Worm (Caenorhabditis elegans) whole organism, young adult: ENCODE results near the gene cest-1.2.
A peak's percentile ranks its signal among the peaks of the same experiment; 100 is the strongest.

ENCODE experiments used
- B0035.1 ChIP-seq: sonication (generic microtip); optimal IDR thresholded peaks from 2 replicates; lab custom pipeline; 2016; ENCODE audit warnings: missing genetic modification characterization, mild to moderate bottlenecking, missing compliant biosample characterization, missing genotype, missing genetic modification reagents
- B0261.1 ChIP-seq: sonication (generic microtip); optimal IDR thresholded peaks from 2 replicates; lab custom pipeline; 2016; ENCODE audit warnings: mild to moderate bottlenecking, missing genetic modification characterization, moderate library complexity, missing compliant biosample characterization
- F22D6.2 ChIP-seq: sonication (generic microtip); optimal IDR thresholded peaks from 2 replicates; lab custom pipeline; 2016; ENCODE audit warnings: mild to moderate bottlenecking, missing genetic modification characterization, missing compliant biosample characterization
- F23B12.7 ChIP-seq: sonication (generic microtip); optimal IDR thresholded peaks from 2 replicates; lab custom pipeline; 2017; ENCODE audit warnings: missing genetic modification characterization, mild to moderate bottlenecking, missing compliant biosample characterization, antibody characterized with exemption, moderate library complexity; ENCODE audit not compliant: insufficient read depth
- F37B4.10 ChIP-seq: fragments of 200-800 bp; sonication (Bioruptor generic); IDR thresholded peaks from 2 replicates; pipeline ENCODE4 v1.3.6; 2022; ENCODE audit warnings: missing genetic modification characterization, missing compliant biosample characterization
- F39B2.1 ChIP-seq: fragments of 200-800 bp; sonication (Bioruptor generic); IDR thresholded peaks from 2 replicates; pipeline ENCODE4 v1.3.6; 2022; ENCODE audit warnings: missing genetic modification reagents, missing genetic modification characterization, missing compliant biosample characterization
- F49E8.2 ChIP-seq: sonication (generic microtip); optimal IDR thresholded peaks from 3 replicates; lab custom pipeline; 2017; ENCODE audit warnings: missing genetic modification characterization, mild to moderate bottlenecking, missing compliant biosample characterization, antibody characterized with exemption, moderate library complexity; ENCODE audit not compliant: insufficient read depth
- F52B5.7 ChIP-seq: sonication (generic microtip); optimal IDR thresholded peaks from 2 replicates; lab custom pipeline; 2016; ENCODE audit warnings: mild to moderate bottlenecking, missing genetic modification characterization, missing compliant biosample characterization
- aptf-2 ChIP-seq: fragments of 200-800 bp; sonication (Bioruptor generic); conservative IDR thresholded peaks from 2 replicates; pipeline ENCODE4 v1.3.6; 2022; ENCODE audit warnings: missing genetic modification reagents, missing genetic modification characterization, missing compliant biosample characterization
- aptf-3 ChIP-seq: fragments of 200-800 bp; sonication (Bioruptor generic); IDR thresholded peaks from 2 replicates; pipeline ENCODE4 v1.3.6; 2022; ENCODE audit warnings: missing genetic modification characterization, missing compliant biosample characterization
- bed-2 ChIP-seq: fragments of 200-800 bp; sonication (Bioruptor generic); IDR thresholded peaks from 2 replicates; pipeline ENCODE4 v1.3.6; 2022; ENCODE audit warnings: missing genetic modification reagents, missing genetic modification characterization, missing compliant biosample characterization
- cebp-2 ChIP-seq: fragments of 200-800 bp; sonication (Bioruptor generic); IDR thresholded peaks from 2 replicates; pipeline ENCODE4 v1.3.6; 2022; ENCODE audit warnings: missing genetic modification characterization, missing compliant biosample characterization
- chd-7 ChIP-seq: sonication (generic microtip); optimal IDR thresholded peaks from 2 replicates; lab custom pipeline; 2016; ENCODE audit warnings: mild to moderate bottlenecking, missing genetic modification characterization, moderate library complexity, missing compliant biosample characterization
- dox-1 ChIP-seq: fragments of 200-800 bp; sonication (Bioruptor generic); IDR thresholded peaks from 2 replicates; pipeline ENCODE4 v1.3.6; 2022; ENCODE audit warnings: missing genetic modification reagents, missing genetic modification characterization, missing compliant biosample characterization
- dpl-1 ChIP-seq: fragments of 150-350 bp; optimal IDR thresholded peaks from 2 replicates; lab custom pipeline; 2014; ENCODE audit warnings: missing biosample characterization, missing genetic modification reagents, missing genetic modification characterization
- him-1 ChIP-seq: sonication (generic microtip); optimal IDR thresholded peaks from 2 replicates; lab custom pipeline; 2016; ENCODE audit warnings: missing genotype, missing genetic modification reagents, missing genetic modification characterization, missing compliant biosample characterization
- hmg-1.2 ChIP-seq: fragments of 200-800 bp; sonication (Bioruptor generic); IDR thresholded peaks from 2 replicates; pipeline ENCODE4 v1.3.6; 2022; ENCODE audit warnings: missing genetic modification reagents, missing genetic modification characterization, missing compliant biosample characterization
- hsf-1 ChIP-seq: fragments of 200-800 bp; sonication (Bioruptor generic); IDR thresholded peaks from 2 replicates; pipeline ENCODE4 v1.3.6; 2022; ENCODE audit warnings: missing genetic modification reagents, missing genetic modification characterization, missing compliant biosample characterization
- lin-54 ChIP-seq: fragments of 200-800 bp; sonication (Bioruptor generic); optimal IDR thresholded peaks from 2 replicates; lab custom pipeline; 2018; ENCODE audit warnings: mild to moderate bottlenecking, missing genetic modification characterization, missing compliant biosample characterization
- lir-1 ChIP-seq: fragments of 200-800 bp; sonication (Bioruptor generic); conservative IDR thresholded peaks from 2 replicates; pipeline ENCODE4 v1.3.6; 2022; ENCODE audit warnings: missing genetic modification reagents, missing genetic modification characterization, missing compliant biosample characterization
- lsl-1 ChIP-seq: fragments of 200-800 bp; sonication (Bioruptor generic); optimal IDR thresholded peaks from 2 replicates; lab custom pipeline; 2018; ENCODE audit warnings: mild to moderate bottlenecking, missing genetic modification characterization, moderate library complexity, missing compliant biosample characterization
- madf-6 ChIP-seq: fragments of 200-800 bp; sonication (Bioruptor generic); IDR thresholded peaks from 2 replicates; pipeline ENCODE4 v1.3.6; 2022; ENCODE audit warnings: missing genetic modification reagents, missing genetic modification characterization, missing compliant biosample characterization
- nfya-1 ChIP-seq: sonication (generic microtip); optimal IDR thresholded peaks from 2 replicates; lab custom pipeline; 2017; ENCODE audit warnings: antibody characterized with exemption, missing compliant biosample characterization, missing genetic modification characterization, borderline replicate concordance; ENCODE audit not compliant: insufficient read depth
- nhr-179 ChIP-seq: sonication (generic microtip); optimal IDR thresholded peaks from 2 replicates; lab custom pipeline; 2016; ENCODE audit warnings: mild to moderate bottlenecking, missing genetic modification characterization, missing compliant biosample characterization
- nhr-80 ChIP-seq: sonication (generic microtip); optimal IDR thresholded peaks from 2 replicates; lab custom pipeline; 2016; ENCODE audit warnings: missing genetic modification characterization, missing compliant biosample characterization
- nhr-90 ChIP-seq: sonication (generic microtip); optimal IDR thresholded peaks from 2 replicates; lab custom pipeline; 2016; ENCODE audit warnings: missing genotype, mild to moderate bottlenecking, missing genetic modification characterization, missing compliant biosample characterization
- pha-4 ChIP-seq: fragments of 150-350 bp; sonication (generic microtip); optimal IDR thresholded peaks from 2 replicates; lab custom pipeline; 2014; ENCODE audit warnings: missing biosample characterization, missing genetic modification reagents, missing genetic modification characterization
- tbx-9 ChIP-seq: sonication (generic microtip); optimal IDR thresholded peaks from 2 replicates; lab custom pipeline; 2016; ENCODE audit warnings: borderline replicate concordance, missing genetic modification characterization, inconsistent platforms, missing compliant biosample characterization
- unc-130 ChIP-seq: sonication (generic microtip); optimal IDR thresholded peaks from 2 replicates; lab custom pipeline; 2016; ENCODE audit warnings: missing genetic modification reagents, missing genetic modification characterization, missing compliant biosample characterization
- ztf-3 ChIP-seq: fragments of 200-800 bp; sonication (Bioruptor generic); optimal IDR thresholded peaks from 2 replicates; lab custom pipeline; 2018; ENCODE audit warnings: mild to moderate bottlenecking, missing genetic modification characterization, missing compliant biosample characterization

cest-1.2 gene

DNA sequence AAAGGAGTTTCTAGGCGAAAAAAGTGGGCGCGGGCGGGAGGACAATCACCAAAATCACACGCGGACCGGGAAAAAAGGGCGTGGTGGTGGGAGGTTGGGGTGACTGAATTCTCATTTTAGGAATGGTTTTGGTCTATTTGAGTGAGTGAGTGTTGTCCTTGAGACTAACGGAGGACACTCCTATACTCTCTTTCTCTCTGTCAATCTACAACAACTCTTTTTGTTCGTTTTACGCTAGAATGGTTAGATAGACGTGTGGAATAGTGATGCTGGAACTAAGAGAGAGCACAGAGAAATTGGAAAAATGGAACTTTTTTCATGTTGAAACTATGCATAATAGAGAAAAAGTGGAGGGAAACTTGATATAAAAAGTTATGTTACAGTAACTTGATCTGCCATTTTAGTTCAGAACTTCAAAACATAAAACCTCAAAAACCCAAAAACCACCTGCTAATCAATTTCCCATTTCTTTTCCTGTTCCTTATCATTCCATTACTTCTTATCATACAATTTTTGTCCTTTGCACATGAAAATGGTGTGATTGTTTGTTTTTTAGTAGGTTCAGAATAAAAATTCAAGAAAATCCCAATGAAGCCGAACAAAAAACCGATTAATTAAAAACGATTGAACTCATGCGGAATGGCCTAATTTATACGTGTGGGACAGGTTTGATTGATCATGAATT lies 25.8 kb downstream of the cest-1.2 start:
- no peak for TF ChIP-seq pha-4 (tag; lab: Kevin White, UChicago)
- peak; percentile 39 for TF ChIP-seq nhr-80 (tag; lab: Kevin White, UChicago)

DNA sequence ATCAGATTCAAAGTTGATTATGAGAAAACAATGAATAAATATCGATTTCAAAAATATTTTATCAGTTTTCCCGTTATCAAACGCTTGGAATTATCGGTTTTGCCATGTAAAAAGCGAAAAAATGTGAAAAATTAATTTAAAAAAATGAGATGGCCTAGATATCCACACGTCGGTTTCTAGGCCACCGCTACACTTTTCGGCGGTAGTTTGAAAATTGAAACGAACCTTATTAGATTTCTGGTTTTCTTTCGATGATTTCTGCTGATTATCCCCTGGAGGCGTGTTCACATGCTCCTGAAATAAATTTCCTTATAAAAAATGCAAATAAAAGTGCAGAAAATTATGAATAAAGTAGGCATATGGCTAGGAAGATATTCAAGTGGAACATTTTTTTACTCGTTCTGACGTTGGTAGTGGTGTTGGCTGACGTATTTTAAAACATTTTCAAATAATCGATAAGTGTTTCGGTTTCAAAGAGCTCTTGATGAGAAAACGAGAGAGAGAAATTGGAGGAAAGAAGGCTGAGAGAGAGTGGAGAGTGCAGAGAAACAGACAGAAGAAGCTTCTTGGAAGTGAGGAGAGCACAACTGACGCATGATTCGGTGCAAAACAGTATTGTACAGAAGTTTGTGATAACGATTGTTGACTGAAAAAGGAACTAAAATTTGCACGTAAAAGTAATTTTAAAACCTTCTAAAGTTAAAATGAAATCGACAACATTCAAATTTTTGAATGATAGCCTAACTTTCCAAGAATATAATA lies 27.5 kb downstream of the cest-1.2 start:
- TF ChIP-seq aptf-2 (no peak), dpl-1 (peak; percentile 4), lin-54 (GFP tag; lab: Kevin White, UChicago) (peak; percentile 65), lsl-1 (GFP tag; lab: Kevin White, UChicago) (peak; percentile 17), hmg-1.2 (GFP tag; lab: Robert Waterston, UW) (0 out of 2 replicates have a peak, but pooled peaks have one; percentile 17)

DNA sequence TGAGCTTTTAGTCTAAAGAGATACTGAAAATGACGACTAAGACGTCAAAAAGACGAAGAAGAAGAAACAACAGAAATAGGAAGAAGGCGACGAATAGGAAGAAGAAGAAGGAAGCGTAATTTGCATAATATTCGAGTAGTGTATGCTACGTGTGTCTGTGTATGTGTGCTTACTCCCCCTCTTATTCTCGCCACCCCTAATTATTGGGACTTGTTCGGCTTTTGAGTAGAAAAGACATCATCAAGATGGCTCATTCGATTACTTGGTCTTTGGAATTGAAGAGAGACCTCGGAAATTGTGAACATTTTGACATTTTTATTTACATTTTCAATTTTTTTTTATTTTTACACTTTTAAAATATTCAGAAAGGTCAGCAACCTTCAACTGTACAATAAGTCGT lies 30.4 kb downstream of the cest-1.2 start:
- TF ChIP-seq F37B4.10 (GFP tag; lab: Robert Waterston, UW): no peak
- no peak for TF ChIP-seq him-1 (tag; lab: Kevin White, UChicago)
- TF ChIP-seq nhr-179 (tag; lab: Kevin White, UChicago): no peak
- no peak for TF ChIP-seq F52B5.7 (tag; lab: Kevin White, UChicago)
- no peak for TF ChIP-seq cebp-2
- no peak for TF ChIP-seq lsl-1 (GFP tag; lab: Kevin White, UChicago)
- no peak for TF ChIP-seq madf-6
- no peak for TF ChIP-seq nhr-90
- TF ChIP-seq F39B2.1: no peak
- no peak for TF ChIP-seq chd-7 (tag; lab: Kevin White, UChicago)
- no peak for TF ChIP-seq B0035.1 (tag; lab: Kevin White, UChicago)
- TF ChIP-seq dox-1 (GFP tag; lab: Robert Waterston, UW): no peak
- no peak for TF ChIP-seq B0261.1 (tag; lab: Kevin White, UChicago)
- TF ChIP-seq bed-2 (GFP tag; lab: Robert Waterston, UW): no peak
- TF ChIP-seq unc-130: no peak
- TF ChIP-seq F49E8.2 (tag; lab: Kevin White, UChicago): no peak
- TF ChIP-seq F23B12.7 (tag; lab: Kevin White, UChicago): no peak
- no peak for TF ChIP-seq aptf-3
- no peak for TF ChIP-seq hsf-1 (GFP tag; lab: Robert Waterston, UW)

DNA sequence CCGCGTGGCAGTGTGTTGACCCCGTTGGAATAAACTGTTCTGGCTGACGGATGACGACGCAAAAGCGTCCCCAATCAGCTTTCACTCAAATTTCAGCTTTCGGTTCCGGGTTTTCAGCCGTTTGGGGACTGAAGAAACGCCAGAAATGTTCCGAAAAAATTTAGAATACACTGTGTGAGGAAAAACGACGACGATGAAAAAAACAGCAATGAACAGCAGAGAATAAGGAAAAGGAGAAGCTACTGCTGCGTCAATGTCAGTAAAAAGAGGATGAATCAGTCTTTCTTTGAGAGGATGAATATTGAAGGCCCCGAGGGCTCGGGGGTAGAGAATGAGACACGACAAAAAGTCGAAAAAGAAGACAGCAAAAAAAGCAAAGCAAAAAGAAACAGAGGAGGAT lies 31.8 kb downstream of the cest-1.2 start:
- TF ChIP-seq nfya-1 (tag; lab: Kevin White, UChicago): no peak
- TF ChIP-seq nhr-179 (tag; lab: Kevin White, UChicago): no peak
- TF ChIP-seq tbx-9: no peak
- no peak for TF ChIP-seq lir-1 (GFP tag; lab: Robert Waterston, UW)
- no peak for TF ChIP-seq ztf-3 (GFP tag; lab: Kevin White, UChicago)

DNA sequence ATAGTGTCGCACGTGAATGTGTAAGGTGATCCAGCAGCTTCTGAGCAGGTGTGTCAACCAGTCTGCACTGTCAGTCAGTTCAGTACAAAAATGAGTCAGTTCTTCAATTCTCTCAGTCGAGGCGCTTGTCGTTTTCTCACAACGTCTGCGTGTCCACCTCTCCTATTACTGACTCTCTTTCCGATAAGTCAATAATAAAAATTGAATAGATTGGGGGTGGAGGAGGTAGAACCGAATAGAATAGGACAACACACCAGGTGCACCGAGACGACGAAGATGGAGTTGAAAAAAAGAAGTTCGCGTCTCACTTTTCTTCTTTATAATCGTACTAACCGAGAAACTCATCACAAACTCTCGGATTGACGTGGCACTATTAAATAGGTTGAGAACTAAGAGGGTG lies 32.8 kb downstream of the cest-1.2 start:
- peak; percentile 37; the same call in 1 of the 2 replicates for TF ChIP-seq dox-1 (GFP tag; lab: Robert Waterston, UW)
- peak; percentile 72 for TF ChIP-seq nhr-80 (tag; lab: Kevin White, UChicago)
- TF ChIP-seq F22D6.2 (tag; lab: Kevin White, UChicago): no peak
- TF ChIP-seq hmg-1.2 (GFP tag; lab: Robert Waterston, UW): peak; percentile 31; the same call in 1 of the 2 replicates
- TF ChIP-seq nfya-1 (tag; lab: Kevin White, UChicago): no peak
